Fruit fly (Drosophila melanogaster): ENCODE results near the gene Syt14.

- TF ChIP-seq CG10669 (GFP tag; optimal IDR thresholded peaks at IDR 0.05): no peak
- no peak for TF ChIP-seq Met (GFP tag; optimal IDR thresholded peaks at IDR 0.05)
- no peak for TF ChIP-seq Ets21C (GFP tag; optimal IDR thresholded peaks at IDR 0.05)
- no peak for TF ChIP-seq dsx (GFP tag; optimal IDR thresholded peaks at IDR 0.05; ENCODE audit: poor library complexity, severe bottlenecking)
Measured at dm6 chr3R:4282207-4282606, 36.7 kb downstream of the Syt14 start.
